Worm (Caenorhabditis elegans) whole organism, mixed stage, embryonic: ENCODE measurements around the gene oac-21.

ENCODE experiments used
- blmp-1 ChIP-seq: fragments of 150-350 bp; optimal IDR thresholded peaks from 2 replicates; lab custom pipeline; 2014; ENCODE audit warnings: missing biosample characterization, missing genetic modification characterization
- ces-1 ChIP-seq: fragments of 150-350 bp; optimal IDR thresholded peaks from 2 replicates; lab custom pipeline; 2014; ENCODE audit warnings: missing biosample characterization, missing genetic modification reagents, missing genetic modification characterization
- flh-1 ChIP-seq: fragments of 200-800 bp; sonication (Bioruptor generic); optimal IDR thresholded peaks from 2 replicates; lab custom pipeline; 2018; ENCODE audit warnings: mild to moderate bottlenecking, missing genetic modification characterization, moderate library complexity, missing compliant biosample characterization
- pha-4 ChIP-seq: fragments of 150-350 bp; optimal IDR thresholded peaks from 2 replicates; lab custom pipeline; 2018; ENCODE audit warnings: missing biosample characterization, missing genetic modification reagents, missing genetic modification characterization
- snpc-4 ChIP-seq: fragments of 150-350 bp; optimal IDR thresholded peaks from 2 replicates; lab custom pipeline; 2014; ENCODE audit warnings: missing biosample characterization, missing genetic modification characterization
- sptf-1 ChIP-seq: sonication (generic microtip); optimal IDR thresholded peaks from 2 replicates; lab custom pipeline; 2017; ENCODE audit warnings: mild to moderate bottlenecking, missing genetic modification characterization, moderate library complexity, missing compliant biosample characterization
- unc-120 ChIP-seq: sonication (generic microtip); optimal IDR thresholded peaks from 2 replicates; lab custom pipeline; 2017; ENCODE audit warnings: missing genetic modification characterization, missing compliant biosample characterization; ENCODE audit not compliant: poor library complexity, severe bottlenecking
- unc-62 ChIP-seq: fragments of 150-350 bp; optimal IDR thresholded peaks from 2 replicates; lab custom pipeline; 2014; ENCODE audit warnings: missing biosample characterization, missing genetic modification reagents, missing genetic modification characterization

ce11 chrIV:3894770-3895169 is 5.7 kb downstream of the oac-21 start, which contains the start of gene dct-8:
- no peak for TF ChIP-seq unc-62 (GFP tag; lab: Kevin White, UChicago)
- no peak for TF ChIP-seq ces-1 (GFP tag; lab: Kevin White, UChicago)
- TF ChIP-seq unc-120: no peak
- no peak for TF ChIP-seq blmp-1 (tag; lab: Kevin White, UChicago)
- no peak for TF ChIP-seq sptf-1
- no peak for TF ChIP-seq snpc-4 (tag; lab: Kevin White, UChicago)
- TF ChIP-seq flh-1 (GFP tag; lab: Kevin White, UChicago): no peak
- TF ChIP-seq pha-4: no peak
